Worm (Caenorhabditis elegans) whole organism, L2 larva: ENCODE results near the gene F01D4.5.

ENCODE experiments used
- C34F6.9 ChIP-seq: fragments of 150-350 bp; optimal IDR thresholded peaks from 2 replicates; lab custom pipeline; 2014; ENCODE audit warnings: missing biosample characterization, missing genetic modification characterization
- F13H6.1 ChIP-seq: sonication (generic microtip); optimal IDR thresholded peaks from 2 replicates; lab custom pipeline; 2016; ENCODE audit warnings: missing genetic modification characterization, missing compliant biosample characterization
- Y55F3AM.14 ChIP-seq: fragments of 200-800 bp; sonication (Bioruptor generic); optimal IDR thresholded peaks from 2 replicates; lab custom pipeline; 2018; ENCODE audit warnings: mild to moderate bottlenecking, missing genetic modification characterization, missing compliant biosample characterization
- ZK546.5 ChIP-seq: sonication (generic microtip); optimal IDR thresholded peaks from 2 replicates; lab custom pipeline; 2017; ENCODE audit warnings: missing biosample characterization, missing genetic modification characterization
- alr-1 ChIP-seq: fragments of 150-350 bp; optimal IDR thresholded peaks from 2 replicates; lab custom pipeline; 2014; ENCODE audit warnings: missing biosample characterization, missing genetic modification characterization
- aly-2 ChIP-seq: fragments of 150-350 bp; optimal IDR thresholded peaks from 2 replicates; lab custom pipeline; 2014; ENCODE audit warnings: missing biosample characterization, missing genetic modification characterization
- ama-1 ChIP-seq: fragments of 150-350 bp; optimal IDR thresholded peaks from 2 replicates; lab custom pipeline; 2018; ENCODE audit warnings: inconsistent platforms
- blmp-1 ChIP-seq: sonication (generic microtip); optimal IDR thresholded peaks from 2 replicates; lab custom pipeline; 2017; ENCODE audit warnings: missing genetic modification characterization, mild to moderate bottlenecking, missing compliant biosample characterization, antibody characterized with exemption, moderate library complexity; ENCODE audit not compliant: insufficient read depth
- ceh-16 ChIP-seq: fragments of 150-350 bp; optimal IDR thresholded peaks from 2 replicates; lab custom pipeline; 2014; ENCODE audit warnings: missing biosample characterization, missing genetic modification characterization
- ceh-82 ChIP-seq: fragments of 150-350 bp; optimal IDR thresholded peaks from 2 replicates; lab custom pipeline; 2014; ENCODE audit warnings: missing biosample characterization, missing genetic modification characterization
- crh-2 ChIP-seq: sonication (generic microtip); optimal IDR thresholded peaks from 2 replicates; lab custom pipeline; 2017; ENCODE audit warnings: missing biosample characterization, missing genetic modification characterization
- dmd-4 ChIP-seq: sonication (generic microtip); optimal IDR thresholded peaks from 2 replicates; lab custom pipeline; 2017; ENCODE audit warnings: missing biosample characterization, missing genetic modification characterization
- egl-27 ChIP-seq: sonication (generic microtip); optimal IDR thresholded peaks from 3 replicates; lab custom pipeline; 2017; ENCODE audit warnings: missing biosample characterization, missing genetic modification reagents, missing genetic modification characterization
- elt-1 ChIP-seq: fragments of 150-350 bp; optimal IDR thresholded peaks from 2 replicates; lab custom pipeline; 2014; ENCODE audit warnings: missing biosample characterization, missing genetic modification characterization
- elt-3 ChIP-seq: sonication (generic microtip); optimal IDR thresholded peaks from 2 replicates; lab custom pipeline; 2017; ENCODE audit warnings: missing biosample characterization, missing genetic modification characterization
- fos-1 ChIP-seq: fragments of 150-350 bp; optimal IDR thresholded peaks from 2 replicates; lab custom pipeline; 2014; ENCODE audit warnings: missing biosample characterization, missing genetic modification characterization
- gmeb-1 ChIP-seq: fragments of 150-350 bp; optimal IDR thresholded peaks from 2 replicates; lab custom pipeline; 2014; ENCODE audit warnings: missing biosample characterization, missing genetic modification characterization
- lin-11 ChIP-seq: fragments of 150-350 bp; sonication (generic microtip); optimal IDR thresholded peaks from 2 replicates; lab custom pipeline; 2014; ENCODE audit warnings: missing biosample characterization, missing genetic modification characterization, inconsistent platforms, mixed read lengths
- lin-13 ChIP-seq: fragments of 150-350 bp; optimal IDR thresholded peaks from 2 replicates; lab custom pipeline; 2014; ENCODE audit warnings: missing biosample characterization, missing genetic modification reagents, missing genetic modification characterization
- lin-39 ChIP-seq: fragments of 150-350 bp; optimal IDR thresholded peaks from 2 replicates; lab custom pipeline; 2014; ENCODE audit warnings: missing biosample characterization, missing genetic modification reagents, missing genetic modification characterization
- lsy-2 ChIP-seq, 2 experiments: fragments of 150-350 bp in 1 of 2; sonication (generic microtip) in 1 of 2; optimal IDR thresholded peaks; 2 replicates each; lab custom pipeline; 2014 to 2017; ENCODE audit warnings: missing biosample characterization in 2 of 2, missing genetic modification characterization in 2 of 2
- mab-5 ChIP-seq: fragments of 150-350 bp; optimal IDR thresholded peaks from 2 replicates; lab custom pipeline; 2014; ENCODE audit warnings: missing biosample characterization, missing genetic modification characterization
- mbf-1 ChIP-seq: sonication (generic microtip); optimal IDR thresholded peaks from 2 replicates; lab custom pipeline; 2017; ENCODE audit warnings: missing biosample characterization, missing genetic modification characterization
- mdl-1 ChIP-seq, 2 experiments: fragments of 150-350 bp in 1 of 2; sonication (generic microtip) in 1 of 2; optimal IDR thresholded peaks; 2 replicates each; lab custom pipeline; 2017; ENCODE audit warnings: missing biosample characterization in 2 of 2, missing genetic modification characterization in 2 of 2
- nhr-12 ChIP-seq: fragments of 150-350 bp; optimal IDR thresholded peaks from 2 replicates; lab custom pipeline; 2014; ENCODE audit warnings: missing biosample characterization, missing genetic modification characterization
- nhr-129 ChIP-seq: fragments of 150-350 bp; optimal IDR thresholded peaks from 2 replicates; lab custom pipeline; 2014; ENCODE audit warnings: missing biosample characterization, missing genetic modification characterization
- nhr-21 ChIP-seq: fragments of 150-350 bp; optimal IDR thresholded peaks from 2 replicates; lab custom pipeline; 2014; ENCODE audit warnings: missing biosample characterization, missing genetic modification characterization
- nhr-237 ChIP-seq: fragments of 150-350 bp; optimal IDR thresholded peaks from 2 replicates; lab custom pipeline; 2014; ENCODE audit warnings: missing biosample characterization, missing genetic modification characterization
- nhr-25 ChIP-seq: fragments of 150-350 bp; sonication (generic microtip); optimal IDR thresholded peaks from 3 replicates; lab custom pipeline; 2014; ENCODE audit warnings: missing biosample characterization, missing genetic modification characterization
- nhr-6 ChIP-seq: fragments of 150-350 bp; optimal IDR thresholded peaks from 2 replicates; lab custom pipeline; 2014; ENCODE audit warnings: missing biosample characterization, missing genetic modification characterization
- nhr-77 ChIP-seq: fragments of 150-350 bp; optimal IDR thresholded peaks from 2 replicates; lab custom pipeline; 2014; ENCODE audit warnings: missing biosample characterization, missing genetic modification characterization
- peb-1 ChIP-seq: fragments of 150-350 bp; optimal IDR thresholded peaks from 2 replicates; lab custom pipeline; 2014; ENCODE audit warnings: missing biosample characterization, missing genetic modification characterization
- sem-4 ChIP-seq: fragments of 150-350 bp; optimal IDR thresholded peaks from 2 replicates; lab custom pipeline; 2014; ENCODE audit warnings: missing biosample characterization, missing genetic modification reagents, missing genetic modification characterization
- skn-1 ChIP-seq: sonication (generic microtip); optimal IDR thresholded peaks from 2 replicates; lab custom pipeline; 2017; ENCODE audit warnings: missing biosample characterization, missing genetic modification characterization
- sma-3 ChIP-seq: sonication (generic microtip); optimal IDR thresholded peaks from 2 replicates; lab custom pipeline; 2016; ENCODE audit warnings: missing genetic modification reagents, missing genetic modification characterization, missing compliant biosample characterization
- sma-9 ChIP-seq, 2 experiments: fragments of 150-350 bp in 1 of 2; sonication (generic microtip) in 1 of 2; optimal IDR thresholded peaks; 2 replicates each; lab custom pipeline; 2014 to 2016; ENCODE audit warnings: missing genetic modification characterization in 2 of 2, mild to moderate bottlenecking in 1 of 2, missing biosample characterization in 1 of 2, missing compliant biosample characterization in 1 of 2, missing genetic modification reagents in 1 of 2, moderate library complexity in 1 of 2
- snpc-4 ChIP-seq: fragments of 150-350 bp; optimal IDR thresholded peaks from 2 replicates; lab custom pipeline; 2014; ENCODE audit warnings: missing biosample characterization, missing genetic modification characterization
- unc-39 ChIP-seq: fragments of 150-350 bp; optimal IDR thresholded peaks from 2 replicates; lab custom pipeline; 2014; ENCODE audit warnings: missing biosample characterization, missing genetic modification characterization
- unc-55 ChIP-seq: fragments of 150-350 bp; sonication (generic microtip); optimal IDR thresholded peaks from 3 replicates; lab custom pipeline; 2014; ENCODE audit warnings: missing biosample characterization, missing genetic modification reagents, missing genetic modification characterization
- zag-1 ChIP-seq: fragments of 150-350 bp; optimal IDR thresholded peaks from 2 replicates; lab custom pipeline; 2014; ENCODE audit warnings: missing biosample characterization, missing genetic modification characterization
- ztf-1 ChIP-seq: fragments of 200-800 bp; sonication (Bioruptor generic); conservative IDR thresholded peaks from 2 replicates; pipeline ENCODE4 v1.3.6; 2022; ENCODE audit warnings: missing genetic modification characterization, missing compliant biosample characterization
- ztf-11 ChIP-seq: sonication (generic microtip); optimal IDR thresholded peaks from 2 replicates; lab custom pipeline; 2017; ENCODE audit warnings: missing biosample characterization, missing genetic modification characterization

F01D4.5 gene

ce11 chrIV:10482585-10482984 lies 872 bp downstream of the F01D4.5 start:
- TF ChIP-seq fos-1 (peak; percentile 12), lsy-2 (tag; optimal IDR thresholded peaks at IDR 0.05; lab: Kevin White, UChicago) (no peak)

DNA sequence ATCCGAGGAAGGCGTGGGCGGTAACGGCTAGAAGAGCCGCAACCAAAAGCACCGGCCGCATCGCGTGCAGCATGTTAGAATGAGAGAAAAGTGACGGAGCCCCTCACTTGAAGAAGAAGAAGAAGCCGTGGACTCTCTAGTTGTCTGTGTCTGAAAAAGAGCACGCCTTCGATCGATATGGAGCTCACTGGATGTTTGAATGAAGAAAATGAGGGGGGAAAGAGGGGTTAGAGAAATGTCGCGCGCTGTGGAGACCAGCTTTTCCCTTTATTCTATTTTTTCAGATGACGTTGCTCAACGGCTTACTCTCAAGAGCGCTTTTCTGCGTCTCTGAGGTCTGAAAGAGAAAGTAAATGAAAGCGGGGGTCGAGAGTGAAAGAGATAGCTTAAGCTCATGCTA lies 1.8 kb downstream of the F01D4.5 start, which contains the start of gene egl-21:
Gene egl-21 (minus strand): TSS at position 150 of the 400 bp plus-strand sequence.
- TF ChIP-seq ceh-16 (tag; lab: Kevin White, UChicago) (no peak), Y55F3AM.14 (peak; percentile 64), elt-1 (tag; lab: Kevin White, UChicago) (no peak), ama-1 (lab: Kevin White, UChicago) (no peak), dmd-4 (no peak), F13H6.1 (tag; lab: Kevin White, UChicago) (peak; percentile 60), sma-3 (GFP tag; lab: Kevin White, UChicago) (no peak), aly-2 (tag; lab: Kevin White, UChicago) (no peak), snpc-4 (no peak), lin-13 (GFP tag; lab: Kevin White, UChicago) (peak; percentile 33), mbf-1 (tag; lab: Kevin White, UChicago) (no peak), ztf-1 (no peak), nhr-21 (tag; lab: Kevin White, UChicago) (peak; percentile 19), elt-3 (tag; lab: Kevin White, UChicago) (no peak), mdl-1 (tag; optimal IDR thresholded peaks at IDR 0.05; lab: Kevin White, UChicago) (peak; percentile 59 to 61), unc-39 (tag; lab: Kevin White, UChicago) (peak; percentile 52), unc-55 (GFP tag; lab: Kevin White, UChicago) (peak; percentile 92), peb-1 (no peak), nhr-77 (tag; lab: Kevin White, UChicago) (no peak), ztf-11 (tag; lab: Kevin White, UChicago) (no peak), lin-11 (tag; lab: Kevin White, UChicago) (peak; percentile 66), egl-27 (tag; lab: Kevin White, UChicago) (peak; percentile 43), nhr-6 (tag; lab: Kevin White, UChicago) (peak; percentile 36), lsy-2 (tag; optimal IDR thresholded peaks at IDR 0.05; lab: Kevin White, UChicago) (peak in 1 of 2 experiments; percentile 66), ceh-82 (no peak), ZK546.5 (no peak), zag-1 (tag; lab: Kevin White, UChicago) (peak; percentile 79), sma-9 (GFP tag; optimal IDR thresholded peaks at IDR 0.05; lab: Kevin White, UChicago) (peak; percentile 46), sma-9 (tag; optimal IDR thresholded peaks at IDR 0.05; lab: Kevin White, UChicago) (no peak), skn-1 (tag; lab: Kevin White, UChicago) (no peak), gmeb-1 (tag; lab: Kevin White, UChicago) (no peak), nhr-25 (tag; lab: Kevin White, UChicago) (no peak), lin-39 (no peak), alr-1 (tag; lab: Kevin White, UChicago) (no peak), crh-2 (tag; lab: Kevin White, UChicago) (peak; percentile 82), C34F6.9 (tag; lab: Kevin White, UChicago) (peak; percentile 89), nhr-12 (tag; lab: Kevin White, UChicago) (no peak), blmp-1 (no peak), sem-4 (tag; lab: Kevin White, UChicago) (peak; percentile 46), nhr-129 (tag; lab: Kevin White, UChicago) (peak; percentile 79), fos-1 (no peak), nhr-237 (tag; lab: Kevin White, UChicago) (no peak)

DNA sequence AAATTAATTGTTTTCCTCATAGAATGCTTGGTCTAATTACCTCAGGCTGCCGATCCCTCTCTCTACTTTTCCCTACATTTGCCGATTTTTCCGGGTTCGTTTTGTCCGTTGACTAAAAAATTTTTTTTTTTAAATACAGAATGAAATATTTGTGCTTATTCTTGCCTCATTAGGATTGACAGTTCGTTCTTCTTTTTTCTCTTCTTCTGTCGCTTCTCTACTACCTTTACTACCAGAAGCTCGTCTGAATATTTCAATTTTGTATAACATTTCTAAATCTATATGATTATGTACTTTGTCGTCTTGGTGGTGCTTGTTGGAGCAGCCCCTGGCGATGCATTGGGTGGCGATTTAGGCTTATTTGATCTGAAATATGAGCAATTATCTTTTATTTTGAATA lies 8.2 kb downstream of the F01D4.5 start:
- no peak for TF ChIP-seq dmd-4
- no peak for TF ChIP-seq sma-9 (GFP tag; optimal IDR thresholded peaks at IDR 0.05; lab: Kevin White, UChicago)
- no peak for TF ChIP-seq sma-9 (tag; optimal IDR thresholded peaks at IDR 0.05; lab: Kevin White, UChicago)
- TF ChIP-seq sma-3 (GFP tag; lab: Kevin White, UChicago): no peak
- TF ChIP-seq sem-4 (tag; lab: Kevin White, UChicago): no peak
- TF ChIP-seq elt-1 (tag; lab: Kevin White, UChicago): no peak
- TF ChIP-seq lin-11 (tag; lab: Kevin White, UChicago): no peak
- no peak for TF ChIP-seq ZK546.5
- no peak for TF ChIP-seq mab-5 (tag; lab: Kevin White, UChicago)
- no peak for TF ChIP-seq aly-2 (tag; lab: Kevin White, UChicago)
- no peak for TF ChIP-seq nhr-77 (tag; lab: Kevin White, UChicago)
